Worm (Caenorhabditis elegans): ENCODE data around the gene htz-1.

- TF ChIP-seq dpl-1 (GFP tag; optimal IDR thresholded peaks at IDR 0.05), result no peak
- TF ChIP-seq mdt-29 (GFP tag; IDR thresholded peaks at IDR 0.05), result no peak; the same call in none of the 2 replicates
- peak; percentile 33 to 72 for TF ChIP-seq lsy-2 (tag; optimal IDR thresholded peaks at IDR 0.05)
Observed at ce11 chrIV:4468046-4468727, 22.2 kb downstream of the htz-1 start.

All from whole organism, L4 larva.